Fruit fly (Drosophila melanogaster): ENCODE results near the gene vret.
A peak's percentile ranks its signal among the peaks of the same experiment; 100 is the strongest.

The vret gene

dm6 chr3R:22726031-22726770 lies 19.2 kb downstream of the vret start, which contains the start of gene RNF220 (continued):
- TF ChIP-seq CG4707 (GFP tag; optimal IDR thresholded peaks at IDR 0.05) (no peak), CG3838 (GFP tag; optimal IDR thresholded peaks at IDR 0.05) (no peak), CG15514 (GFP tag; optimal IDR thresholded peaks at IDR 0.05) (no peak), chinmo (GFP tag; IDR thresholded peaks at IDR 0.05; ENCODE audit: partially characterized antibody) (peak; percentile 16; the same call in 1 of the 4 replicates), dimm (GFP tag; IDR thresholded peaks at IDR 0.05) (no peak; the same call in 1 of the 2 replicates), CG32532 (GFP tag; IDR thresholded peaks at IDR 0.05) (no peak; the same call in 1 of the 2 replicates), CG10565 (GFP tag; optimal IDR thresholded peaks at IDR 0.05) (no peak), grn (GFP tag; optimal IDR thresholded peaks at IDR 0.05) (no peak), az2 (GFP tag; optimal IDR thresholded peaks at IDR 0.05) (peak; percentile 21), tna (GFP tag; IDR thresholded peaks at IDR 0.05; ENCODE audit: partially characterized antibody) (no peak; the same call in 1 of the 2 replicates), Neu2 (GFP tag; optimal IDR thresholded peaks at IDR 0.05; ENCODE audit: borderline replicate concordance) (no peak), HLHmδ (GFP tag; optimal IDR thresholded peaks at IDR 0.05) (no peak), TFAM (GFP tag; optimal IDR thresholded peaks at IDR 0.05) (no peak), Bgb (GFP tag; IDR thresholded peaks at IDR 0.05; ENCODE audit: partially characterized antibody) (peak; percentile 75), sim (GFP tag; IDR thresholded peaks at IDR 0.05) (no peak), nerfin-1 (tag; optimal IDR thresholded peaks at IDR 0.05) (no peak), abd-A (tag; optimal IDR thresholded peaks at IDR 0.05) (no peak), MBD-R2 (GFP tag; IDR thresholded peaks at IDR 0.05) (peak; percentile 45), CG6272 (GFP tag; IDR thresholded peaks at IDR 0.05) (peak; percentile 24; the same call in 1 of the 2 replicates), CG30403 (GFP tag; optimal IDR thresholded peaks at IDR 0.05) (peak; percentile 54), CHES-1-like (GFP tag; optimal IDR thresholded peaks at IDR 0.05) (no peak), vvl (GFP tag; IDR thresholded peaks at IDR 0.05) (no peak), dm (GFP tag; optimal IDR thresholded peaks at IDR 0.05) (peak; percentile 30), nom (GFP tag; optimal IDR thresholded peaks at IDR 0.05) (no peak), CG18262 (tag; optimal IDR thresholded peaks at IDR 0.05) (peak; percentile 30), CG14710 (tag; optimal IDR thresholded peaks at IDR 0.05) (peak; percentile 56), ftz-f1 (GFP tag; optimal IDR thresholded peaks at IDR 0.05) (no peak), vnd (GFP tag; IDR thresholded peaks at IDR 0.05; ENCODE audit: partially characterized antibody) (peak; percentile 11), lov (optimal IDR thresholded peaks at IDR 0.05) (no peak), lov (GFP tag; IDR thresholded peaks at IDR 0.05) (no peak), CG10321 (GFP tag; IDR thresholded peaks at IDR 0.05) (no peak), pum (GFP tag; optimal IDR thresholded peaks at IDR 0.05) (no peak), Tbp (GFP tag; optimal IDR thresholded peaks at IDR 0.05) (no peak), CG3995 (GFP tag; optimal IDR thresholded peaks at IDR 0.05) (peak; percentile 93), CG30431 (GFP tag; optimal IDR thresholded peaks at IDR 0.05) (no peak), pros (GFP tag; optimal IDR thresholded peaks at IDR 0.05) (no peak), CG13775 (GFP tag; optimal IDR thresholded peaks at IDR 0.05) (peak; percentile 32), CG12659 (GFP tag; optimal IDR thresholded peaks at IDR 0.05) (peak; percentile 33), Dp (GFP tag; optimal IDR thresholded peaks at IDR 0.05) (peak; percentile 24), slbo (GFP tag; IDR thresholded peaks at IDR 0.05) (peak; percentile 38), CG10147 (GFP tag; optimal IDR thresholded peaks at IDR 0.05) (no peak), klu (GFP tag; IDR thresholded peaks at IDR 0.05) (0 out of 2 replicates have a peak, but pooled peaks have one; percentile 8), HmgD (GFP tag; optimal IDR thresholded peaks at IDR 0.05) (no peak), ken (GFP tag; IDR thresholded peaks at IDR 0.05) (no peak), org-1 (GFP tag; optimal IDR thresholded peaks at IDR 0.05) (no peak), CG11723 (GFP tag; optimal IDR thresholded peaks at IDR 0.05) (no peak), zen (tag; optimal IDR thresholded peaks at IDR 0.05) (no peak), Eip74EF (GFP tag; optimal IDR thresholded peaks at IDR 0.05) (no peak), CG9727 (GFP tag; optimal IDR thresholded peaks at IDR 0.05) (peak; percentile 50)

Data from whole organism, embryonic.